Worm (Caenorhabditis elegans): ENCODE measurements around the gene nhr-206.

nhr-206 gene

DNA sequence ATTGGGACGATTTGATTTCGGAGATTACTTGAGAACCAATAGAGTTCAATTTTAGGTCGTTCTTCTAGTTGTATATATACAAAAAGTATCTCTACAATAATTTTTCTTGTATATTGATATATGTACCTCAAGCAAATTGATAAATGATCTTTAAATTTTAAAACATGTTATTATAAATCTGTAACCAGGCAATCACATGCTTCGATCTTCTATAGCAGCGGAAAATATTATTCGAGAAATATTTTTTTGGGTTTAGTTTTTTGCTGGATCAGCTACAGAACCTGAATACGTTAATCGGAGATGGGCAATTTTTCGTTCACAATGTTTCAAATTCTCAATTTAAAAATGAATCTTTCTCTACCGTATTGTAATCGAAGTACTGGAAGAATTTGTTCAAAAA is 3.0 kb upstream of the nhr-206 start, which contains the start of gene R07B7.12:
Gene R07B7.12 (plus strand): TSS at position 301 of the 400 bp plus-strand sequence.
- TF ChIP-seq klf-2 (GFP tag; conservative IDR thresholded peaks at IDR 0.05) (no peak), flt-1 (GFP tag; IDR thresholded peaks at IDR 0.05) (no peak), ref-1 (GFP tag; conservative IDR thresholded peaks at IDR 0.05) (no peak), med-1 (GFP tag; optimal IDR thresholded peaks at IDR 0.05; ENCODE audit: insufficient read depth) (no peak), T22C8.4 (GFP tag; IDR thresholded peaks at IDR 0.05) (no peak), ztf-23 (GFP tag; IDR thresholded peaks at IDR 0.05) (no peak), cog-1 (tag; optimal IDR thresholded peaks at IDR 0.05) (no peak), ztf-29 (GFP tag; IDR thresholded peaks at IDR 0.05) (no peak), tab-1 (GFP tag; IDR thresholded peaks at IDR 0.05) (no peak)

- TF ChIP-seq klf-2 (GFP tag; conservative IDR thresholded peaks at IDR 0.05) (no peak), T22C8.4 (GFP tag; IDR thresholded peaks at IDR 0.05) (no peak), ztf-29 (GFP tag; IDR thresholded peaks at IDR 0.05) (no peak)
These were observed 2.2 kb downstream of the nhr-206 start, which contains the start of gene nhr-208 for ce11 chrV:12094030-12094429. Gene nhr-208, plus strand, starts transcription at chrV:12094317.

DNA sequence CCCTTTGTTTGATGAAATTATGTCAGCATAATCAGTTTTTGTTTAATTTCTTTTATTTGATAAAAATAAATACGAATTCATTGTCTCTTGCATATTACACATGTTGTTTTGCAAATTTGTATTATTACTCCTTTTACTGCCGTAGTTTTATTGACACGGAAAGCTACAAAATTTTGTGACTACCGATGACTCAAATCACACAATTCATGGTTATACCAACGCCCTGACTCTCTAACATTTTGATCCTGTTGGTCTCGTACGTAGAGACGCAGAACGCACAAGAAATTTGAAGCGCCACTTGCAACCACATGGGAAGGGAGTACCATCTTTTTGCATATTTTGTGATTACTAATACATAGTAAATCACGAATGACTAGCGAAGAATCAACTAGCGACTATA is 4.1 kb downstream of the nhr-206 start, which contains the start of gene nhr-207:
Gene nhr-207 (plus strand): TSS at position 282 of the 400 bp plus-strand sequence.
- TF ChIP-seq T22C8.4 (GFP tag; IDR thresholded peaks at IDR 0.05) (no peak), flt-1 (GFP tag; IDR thresholded peaks at IDR 0.05) (no peak), ztf-23 (GFP tag; IDR thresholded peaks at IDR 0.05) (no peak), cog-1 (tag; optimal IDR thresholded peaks at IDR 0.05) (no peak), ref-1 (GFP tag; conservative IDR thresholded peaks at IDR 0.05) (no peak)

- TF ChIP-seq med-1 (GFP tag; optimal IDR thresholded peaks at IDR 0.05; ENCODE audit: insufficient read depth): no peak
- no peak for TF ChIP-seq flt-1 (GFP tag; IDR thresholded peaks at IDR 0.05)
- TF ChIP-seq tab-1 (GFP tag; IDR thresholded peaks at IDR 0.05): no peak
- no peak for TF ChIP-seq ztf-29 (GFP tag; IDR thresholded peaks at IDR 0.05)
- no peak for TF ChIP-seq ztf-23 (GFP tag; IDR thresholded peaks at IDR 0.05)
- TF ChIP-seq T22C8.4 (GFP tag; IDR thresholded peaks at IDR 0.05): no peak
- no peak for TF ChIP-seq cog-1 (tag; optimal IDR thresholded peaks at IDR 0.05)
- no peak for TF ChIP-seq klf-2 (GFP tag; conservative IDR thresholded peaks at IDR 0.05)
- TF ChIP-seq ref-1 (GFP tag; conservative IDR thresholded peaks at IDR 0.05): no peak
These were observed 6.3 kb downstream of the nhr-206 start, which contains the start of gene nhr-209 for ce11 chrV:12098123-12098522. Gene nhr-209, plus strand, starts transcription at chrV:12098149.

DNA sequence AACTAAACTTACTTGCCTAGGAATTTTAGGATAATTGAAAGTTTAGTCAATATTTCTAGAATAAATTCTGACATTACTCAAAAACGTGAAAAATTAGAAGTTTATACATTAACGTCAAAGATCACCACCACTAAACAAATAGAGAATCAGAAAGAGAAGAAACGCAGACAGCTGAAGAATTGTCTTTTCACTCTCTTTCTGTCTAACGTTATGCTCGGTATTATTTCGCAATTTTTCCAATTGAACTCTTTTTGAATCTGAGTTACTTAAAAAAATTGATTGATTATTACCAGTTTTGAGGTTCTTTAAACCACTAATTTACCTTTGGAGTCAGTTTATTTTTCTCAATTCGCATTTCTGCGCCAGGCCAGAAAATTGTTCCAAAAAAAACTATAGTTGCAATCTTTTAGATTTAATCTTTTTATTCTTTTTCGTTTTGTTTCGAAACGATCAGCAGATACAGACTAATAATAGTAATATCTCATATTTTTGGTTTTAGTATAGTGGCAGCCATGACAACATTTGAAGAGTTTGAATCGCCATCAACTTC is 9.1 kb downstream of the nhr-206 start, which contains the start of gene nhr-154:
Gene nhr-154 (plus strand): TSS at position 500 of the 550 bp plus-strand sequence.
- TF ChIP-seq flt-1 (GFP tag; IDR thresholded peaks at IDR 0.05) (no peak), ztf-23 (GFP tag; IDR thresholded peaks at IDR 0.05) (no peak), T22C8.4 (GFP tag; IDR thresholded peaks at IDR 0.05) (no peak), ref-1 (GFP tag; conservative IDR thresholded peaks at IDR 0.05) (no peak), ztf-29 (GFP tag; IDR thresholded peaks at IDR 0.05) (no peak), cog-1 (tag; optimal IDR thresholded peaks at IDR 0.05) (no peak), med-1 (GFP tag; optimal IDR thresholded peaks at IDR 0.05; ENCODE audit: insufficient read depth) (no peak), klf-2 (GFP tag; conservative IDR thresholded peaks at IDR 0.05) (no peak), tab-1 (GFP tag; IDR thresholded peaks at IDR 0.05) (no peak)

DNA sequence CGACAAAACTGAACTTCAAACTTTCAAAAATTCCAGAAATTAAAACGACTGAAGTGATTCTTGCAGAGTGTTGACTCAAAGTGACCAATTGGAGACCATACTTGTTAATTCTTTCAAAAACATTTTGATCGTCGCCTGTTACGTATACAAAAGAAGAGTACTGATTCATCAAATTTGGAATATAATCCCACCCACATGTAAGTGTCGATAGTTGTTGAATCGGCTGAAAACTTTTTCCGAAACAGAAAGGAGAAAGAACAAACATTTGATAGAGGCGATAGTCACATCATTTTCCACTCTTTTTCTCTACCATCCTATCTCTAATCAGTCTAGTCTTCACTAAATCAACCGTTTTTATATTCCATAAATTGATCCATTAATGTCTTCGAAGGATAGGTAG is 12.1 kb downstream of the nhr-206 start, which contains the start of gene nhr-153:
Gene nhr-153 (plus strand): TSS at position 301 of the 400 bp plus-strand sequence.
- TF ChIP-seq med-1 (GFP tag; optimal IDR thresholded peaks at IDR 0.05; ENCODE audit: insufficient read depth) (no peak), flt-1 (GFP tag; IDR thresholded peaks at IDR 0.05) (no peak), ref-1 (GFP tag; conservative IDR thresholded peaks at IDR 0.05) (no peak), ztf-29 (GFP tag; IDR thresholded peaks at IDR 0.05) (no peak), ztf-23 (GFP tag; IDR thresholded peaks at IDR 0.05) (no peak), tab-1 (GFP tag; IDR thresholded peaks at IDR 0.05) (no peak), T22C8.4 (GFP tag; IDR thresholded peaks at IDR 0.05) (no peak), klf-2 (GFP tag; conservative IDR thresholded peaks at IDR 0.05) (no peak), cog-1 (tag; optimal IDR thresholded peaks at IDR 0.05) (no peak)

DNA sequence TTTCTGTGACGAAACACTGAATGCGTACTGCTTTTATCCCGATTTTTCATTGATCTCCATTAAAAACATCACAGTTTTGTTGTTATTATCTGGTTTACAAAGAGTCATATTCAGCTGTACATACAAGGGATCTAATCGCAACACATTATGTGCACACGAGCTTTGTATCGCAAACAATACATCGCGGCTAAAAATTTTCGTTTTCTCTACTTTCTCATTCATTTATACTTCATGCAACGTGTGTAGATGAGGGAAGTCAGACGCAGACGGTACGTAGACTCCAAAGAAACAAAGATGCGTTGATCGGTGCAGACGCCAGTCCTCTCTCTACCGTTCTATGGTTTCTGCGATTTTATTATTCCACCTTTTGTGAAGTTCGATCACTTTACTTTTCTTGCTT is 15.0 kb downstream of the nhr-206 start, which contains the start of gene nhr-136:
Gene nhr-136 (plus strand): TSS at position 301 of the 400 bp plus-strand sequence.
- TF ChIP-seq klf-2 (GFP tag; conservative IDR thresholded peaks at IDR 0.05): no peak
- no peak for TF ChIP-seq ref-1 (GFP tag; conservative IDR thresholded peaks at IDR 0.05)
- no peak for TF ChIP-seq ztf-29 (GFP tag; IDR thresholded peaks at IDR 0.05)
- no peak for TF ChIP-seq cog-1 (tag; optimal IDR thresholded peaks at IDR 0.05)
- TF ChIP-seq med-1 (GFP tag; optimal IDR thresholded peaks at IDR 0.05; ENCODE audit: insufficient read depth): no peak
- TF ChIP-seq T22C8.4 (GFP tag; IDR thresholded peaks at IDR 0.05): no peak
- TF ChIP-seq ztf-23 (GFP tag; IDR thresholded peaks at IDR 0.05): no peak
- no peak for TF ChIP-seq flt-1 (GFP tag; IDR thresholded peaks at IDR 0.05)
- TF ChIP-seq tab-1 (GFP tag; IDR thresholded peaks at IDR 0.05): no peak

- no peak for TF ChIP-seq ztf-23 (GFP tag; IDR thresholded peaks at IDR 0.05)
- TF ChIP-seq flt-1 (GFP tag; IDR thresholded peaks at IDR 0.05): no peak
- no peak for TF ChIP-seq cog-1 (tag; optimal IDR thresholded peaks at IDR 0.05)
- no peak for TF ChIP-seq tab-1 (GFP tag; IDR thresholded peaks at IDR 0.05)
- no peak for TF ChIP-seq ztf-29 (GFP tag; IDR thresholded peaks at IDR 0.05)
- TF ChIP-seq ref-1 (GFP tag; conservative IDR thresholded peaks at IDR 0.05): no peak
These were observed 19.6 kb downstream of the nhr-206 start, which contains the start of gene lhpp-1 for ce11 chrV:12111452-12111851. Gene lhpp-1, minus strand, starts transcription at chrV:12111805.

- TF ChIP-seq ztf-29 (GFP tag; IDR thresholded peaks at IDR 0.05) (no peak), T22C8.4 (GFP tag; IDR thresholded peaks at IDR 0.05) (no peak), med-1 (GFP tag; optimal IDR thresholded peaks at IDR 0.05; ENCODE audit: insufficient read depth) (no peak), cog-1 (tag; optimal IDR thresholded peaks at IDR 0.05) (no peak), flt-1 (GFP tag; IDR thresholded peaks at IDR 0.05) (no peak), klf-2 (GFP tag; conservative IDR thresholded peaks at IDR 0.05) (no peak), tab-1 (GFP tag; IDR thresholded peaks at IDR 0.05) (no peak), ref-1 (GFP tag; conservative IDR thresholded peaks at IDR 0.05) (no peak), ztf-23 (GFP tag; IDR thresholded peaks at IDR 0.05) (no peak)
These were observed 21.9 kb downstream of the nhr-206 start for ce11 chrV:12113726-12114125.

DNA sequence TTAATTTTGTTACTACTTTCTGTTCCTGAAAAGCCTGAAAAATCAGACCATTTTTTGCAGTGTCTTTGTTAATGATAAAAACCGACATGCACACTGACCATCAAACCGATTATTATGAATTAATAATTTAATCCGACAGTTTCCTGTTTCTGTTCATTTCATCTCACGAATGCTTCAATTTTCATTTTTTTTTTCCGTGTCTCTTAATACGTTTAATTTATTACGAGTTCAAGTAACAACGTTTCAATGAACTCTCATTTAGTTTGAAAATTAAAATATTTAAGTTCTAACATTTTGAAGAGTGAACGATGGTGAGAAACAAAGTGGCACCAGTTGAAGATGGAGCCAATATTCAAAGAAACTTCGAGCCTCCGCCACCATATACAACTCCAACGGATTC is 22.9 kb downstream of the nhr-206 start, which contains the start of gene spin-1:
Gene spin-1 (plus strand): TSS at position 301 of the 400 bp plus-strand sequence.
- TF ChIP-seq cog-1 (tag; optimal IDR thresholded peaks at IDR 0.05) (no peak), ztf-29 (GFP tag; IDR thresholded peaks at IDR 0.05) (no peak), klf-2 (GFP tag; conservative IDR thresholded peaks at IDR 0.05) (no peak), tab-1 (GFP tag; IDR thresholded peaks at IDR 0.05) (no peak)
